Fruit fly (Drosophila melanogaster) whole organism, embryonic: Measurements from ENCODE around the gene CG14024.

Experiments used
- Asciz ChIP-seq: fragments of 200-800 bp; sonication (Bioruptor generic); optimal IDR thresholded peaks from 2 replicates; lab custom pipeline; 2017; ENCODE audit warnings: missing biosample characterization, mild to moderate bottlenecking, missing genetic modification characterization, missing genetic modification reagents
- C15 ChIP-seq: fragments of 200-800 bp; sonication (Bioruptor generic); IDR thresholded peaks from 3 replicates; pipeline ENCODE4 v1.3.6; 2022; ENCODE audit warnings: missing biosample characterization, missing genetic modification characterization
- CG10431 ChIP-seq: fragments of 200-800 bp; sonication (Bioruptor generic); optimal IDR thresholded peaks from 3 replicates; lab custom pipeline; 2018; ENCODE audit warnings: missing biosample characterization, mild to moderate bottlenecking, missing genetic modification characterization
- CG10959 ChIP-seq: fragments of 200-800 bp; sonication (Bioruptor generic); IDR thresholded peaks from 2 replicates; pipeline ENCODE4 v1.3.6; 2022; ENCODE audit warnings: missing biosample characterization, missing genetic modification characterization
- CG11723 ChIP-seq: fragments of 200-800 bp; sonication (Bioruptor generic); optimal IDR thresholded peaks from 2 replicates; lab custom pipeline; 2017; ENCODE audit warnings: missing biosample characterization, mild to moderate bottlenecking, missing genetic modification characterization
- CG12236 ChIP-seq: fragments of 200-800 bp; sonication (Bioruptor generic); optimal IDR thresholded peaks from 2 replicates; lab custom pipeline; 2016; ENCODE audit warnings: missing biosample characterization, missing genetic modification characterization
- CG17359 ChIP-seq: fragments of 200-800 bp; sonication (Bioruptor generic); optimal IDR thresholded peaks from 3 replicates; lab custom pipeline; 2018; ENCODE audit warnings: missing biosample characterization, mild to moderate bottlenecking, missing genetic modification characterization, moderate library complexity
- CG17612 ChIP-seq: fragments of 200-800 bp; sonication (Bioruptor generic); IDR thresholded peaks from 2 replicates; pipeline ENCODE4 v1.3.6; 2022; ENCODE audit warnings: missing biosample characterization, missing genetic modification characterization
- CG17802 ChIP-seq: fragments of 200-800 bp; sonication (Bioruptor generic); optimal IDR thresholded peaks from 2 replicates; lab custom pipeline; 2018; ENCODE audit warnings: missing biosample characterization, mild to moderate bottlenecking, missing genetic modification characterization, moderate library complexity
- CG17912 ChIP-seq: fragments of 200-800 bp; sonication (Bioruptor generic); optimal IDR thresholded peaks from 2 replicates; lab custom pipeline; 2018; ENCODE audit warnings: missing biosample characterization, mild to moderate bottlenecking, missing genetic modification characterization
- CG3163 ChIP-seq: fragments of 200-800 bp; sonication (Bioruptor generic); optimal IDR thresholded peaks from 3 replicates; lab custom pipeline; 2016; ENCODE audit warnings: missing biosample characterization, missing genetic modification characterization
- CG43689 ChIP-seq: fragments of 200-800 bp; sonication (Bioruptor generic); IDR thresholded peaks from 2 replicates; pipeline ENCODE4 v1.3.6; 2022; ENCODE audit warnings: missing biosample characterization, missing genetic modification characterization
- CG5245 ChIP-seq: fragments of 200-800 bp; sonication (Bioruptor generic); optimal IDR thresholded peaks from 3 replicates; lab custom pipeline; 2016; ENCODE audit warnings: missing biosample characterization, missing genetic modification characterization
- CG6254 ChIP-seq: fragments of 200-800 bp; sonication (Bioruptor generic); optimal IDR thresholded peaks from 3 replicates; lab custom pipeline; 2017; ENCODE audit warnings: mild to moderate bottlenecking, missing biosample characterization, missing genetic modification reagents, missing genetic modification characterization
- CG6854 ChIP-seq: fragments of 200-800 bp; sonication (Bioruptor generic); optimal IDR thresholded peaks from 3 replicates; lab custom pipeline; 2017; ENCODE audit warnings: missing biosample characterization, mild to moderate bottlenecking, missing genetic modification characterization
- CG7372 ChIP-seq: fragments of 200-800 bp; sonication (Bioruptor generic); IDR thresholded peaks from 2 replicates; pipeline ENCODE4 v1.3.6; 2022; ENCODE audit warnings: missing biosample characterization, missing genetic modification characterization
- CoRest ChIP-seq: fragments of 200-800 bp; sonication (Bioruptor generic); optimal IDR thresholded peaks from 3 replicates; lab custom pipeline; 2018; ENCODE audit warnings: missing biosample characterization, mild to moderate bottlenecking, missing genetic modification characterization, moderate library complexity
- Deaf1 ChIP-seq: fragments of 200-800 bp; optimal IDR thresholded peaks from 3 replicates; lab custom pipeline; 2019; ENCODE audit warnings: missing biosample characterization, mild to moderate bottlenecking, missing genetic modification characterization, moderate library complexity
- Dek ChIP-seq: fragments of 200-800 bp; sonication (Bioruptor generic); optimal IDR thresholded peaks from 3 replicates; lab custom pipeline; 2019; ENCODE audit warnings: missing biosample characterization, mild to moderate bottlenecking, missing genetic modification characterization, moderate library complexity
- Drgx ChIP-seq: fragments of 200-800 bp; sonication (Bioruptor generic); IDR thresholded peaks from 2 replicates; pipeline ENCODE4 v1.3.6; 2022; ENCODE audit warnings: missing biosample characterization, missing genetic modification characterization
- Fer2 ChIP-seq: fragments of 200-800 bp; sonication (Bioruptor generic); optimal IDR thresholded peaks from 2 replicates; lab custom pipeline; 2018; ENCODE audit warnings: missing biosample characterization, mild to moderate bottlenecking, missing genetic modification characterization, moderate library complexity
- H15 ChIP-seq: fragments of 200-800 bp; sonication (Bioruptor generic); IDR thresholded peaks from 3 replicates; pipeline ENCODE4 v1.3.6; 2022; ENCODE audit warnings: missing biosample characterization, missing genetic modification characterization
- H2.0 ChIP-seq: fragments of 200-800 bp; sonication (Bioruptor generic); IDR thresholded peaks from 2 replicates; pipeline ENCODE4 v1.3.6; 2022; ENCODE audit warnings: missing biosample characterization, missing genetic modification characterization
- Hr51 ChIP-seq, 2 experiments: fragments of 200-800 bp; sonication (Bioruptor generic); optimal IDR thresholded peaks; 2 replicates in 1 of 2; 3 replicates in 1 of 2; lab custom pipeline; 2016 to 2018; ENCODE audit warnings: missing biosample characterization in 2 of 2, missing genetic modification characterization in 2 of 2, mild to moderate bottlenecking in 1 of 2, moderate library complexity in 1 of 2
- Hr78 ChIP-seq, 2 experiments: fragments of 200-800 bp in 1 of 2; fragments of >200 bp in 1 of 2; sonication (Bioruptor generic) in 1 of 2; optimal IDR thresholded peaks; 2 replicates each; lab custom pipeline; 2017 to 2019; ENCODE audit warnings: missing biosample characterization in 2 of 2, missing genetic modification characterization in 2 of 2, mild to moderate bottlenecking in 1 of 2, moderate library complexity in 1 of 2
- Hsf ChIP-seq: fragments of 200-800 bp; sonication (Bioruptor generic); optimal IDR thresholded peaks from 3 replicates; lab custom pipeline; 2016; ENCODE audit warnings: missing biosample characterization, missing genetic modification characterization
- Jarid2 ChIP-seq: fragments of 200-800 bp; sonication (Bioruptor generic); optimal IDR thresholded peaks from 3 replicates; lab custom pipeline; 2017; ENCODE audit warnings: mild to moderate bottlenecking, missing biosample characterization, missing genetic modification reagents, missing genetic modification characterization
- Lim3 ChIP-seq: fragments of 200-800 bp; sonication (Bioruptor generic); IDR thresholded peaks from 2 replicates; pipeline ENCODE4 v1.3.6; 2022; ENCODE audit warnings: missing biosample characterization, missing genetic modification characterization
- Mes4 ChIP-seq: fragments of 200-800 bp; sonication (Bioruptor generic); optimal IDR thresholded peaks from 2 replicates; lab custom pipeline; 2016; ENCODE audit warnings: missing biosample characterization, missing genetic modification characterization
- Oaz ChIP-seq: fragments of 200-800 bp; sonication (Bioruptor generic); IDR thresholded peaks from 2 replicates; pipeline ENCODE4 v1.3.6; 2022; ENCODE audit warnings: missing biosample characterization, missing genetic modification characterization
- PHDP ChIP-seq: fragments of 200-800 bp; sonication (Bioruptor generic); optimal IDR thresholded peaks from 3 replicates; lab custom pipeline; 2018; ENCODE audit warnings: missing biosample characterization, mild to moderate bottlenecking, missing genetic modification characterization, moderate library complexity
- Spps ChIP-seq: fragments of 200-800 bp; sonication (Bioruptor generic); optimal IDR thresholded peaks from 2 replicates; lab custom pipeline; 2018; ENCODE audit warnings: missing biosample characterization, mild to moderate bottlenecking, missing genetic modification characterization
- Usf ChIP-seq: fragments of 200-800 bp; sonication (Bioruptor generic); optimal IDR thresholded peaks from 2 replicates; lab custom pipeline; 2017; ENCODE audit warnings: missing genotype, missing biosample characterization, missing genetic modification characterization
- bbx ChIP-seq: fragments of 200-800 bp; sonication (Bioruptor generic); IDR thresholded peaks from 2 replicates; pipeline ENCODE4 v1.3.6; 2022; ENCODE audit warnings: missing biosample characterization, missing genetic modification characterization; ENCODE audit not compliant: partially characterized antibody
- bcd ChIP-seq: fragments of 200-800 bp; sonication (Bioruptor generic); optimal IDR thresholded peaks from 2 replicates; lab custom pipeline; 2017; ENCODE audit warnings: missing biosample characterization, mild to moderate bottlenecking, missing genetic modification characterization
- chm ChIP-seq: fragments of 200-800 bp; sonication (Bioruptor generic); IDR thresholded peaks from 2 replicates; pipeline ENCODE4 v1.3.6; 2022; ENCODE audit warnings: missing biosample characterization, missing genetic modification characterization
- da ChIP-seq: fragments of 200-800 bp; sonication (Bioruptor generic); optimal IDR thresholded peaks from 2 replicates; lab custom pipeline; 2016; ENCODE audit warnings: missing biosample characterization, missing genetic modification characterization
- dati ChIP-seq: fragments of 200-800 bp; sonication (Bioruptor generic); IDR thresholded peaks from 2 replicates; pipeline ENCODE4 v1.3.6; 2022; ENCODE audit warnings: missing biosample characterization, missing genetic modification characterization
- hth ChIP-seq: fragments of >200 bp; optimal IDR thresholded peaks from 2 replicates; lab custom pipeline; 2017; ENCODE audit warnings: inconsistent platforms
- lola ChIP-seq, 3 experiments: fragments of >200 bp in 2 of 3; fragments of 200-800 bp in 1 of 3; sonication (Bioruptor generic) in 1 of 3; optimal IDR thresholded peaks; 2 replicates each; lab custom pipeline; 2017 to 2019; ENCODE audit warnings: missing biosample characterization in 3 of 3, missing genetic modification characterization in 3 of 3, mild to moderate bottlenecking in 1 of 3, moderate library complexity in 1 of 3
- nmo ChIP-seq: fragments of 200-800 bp; sonication (Bioruptor generic); optimal IDR thresholded peaks from 2 replicates; lab custom pipeline; 2018; ENCODE audit warnings: missing biosample characterization, mild to moderate bottlenecking, missing genetic modification characterization, moderate library complexity
- onecut ChIP-seq: fragments of 200-800 bp; sonication (Bioruptor generic); IDR thresholded peaks from 2 replicates; pipeline ENCODE4 v1.3.6; 2022; ENCODE audit warnings: missing biosample characterization, missing genetic modification characterization
- pros ChIP-seq: fragments of 200-800 bp; sonication (Bioruptor generic); optimal IDR thresholded peaks from 3 replicates; lab custom pipeline; 2019; ENCODE audit warnings: missing biosample characterization, mild to moderate bottlenecking, missing genetic modification characterization, moderate library complexity
- sd ChIP-seq: fragments of 200-800 bp; sonication (Bioruptor generic); optimal IDR thresholded peaks from 3 replicates; lab custom pipeline; 2018; ENCODE audit warnings: missing biosample characterization, mild to moderate bottlenecking, missing genetic modification characterization, moderate library complexity
- sna ChIP-seq: fragments of 200-800 bp; sonication (Bioruptor generic); IDR thresholded peaks from 2 replicates; pipeline ENCODE4 v1.3.6; 2022; ENCODE audit warnings: missing biosample characterization, missing genetic modification characterization; ENCODE audit not compliant: partially characterized antibody
- twi ChIP-seq: fragments of 200-800 bp; optimal IDR thresholded peaks from 2 replicates; lab custom pipeline; 2019; ENCODE audit warnings: missing biosample characterization, mild to moderate bottlenecking, missing genetic modification characterization, moderate library complexity
- z ChIP-seq: fragments of 200-800 bp; sonication (Bioruptor generic); IDR thresholded peaks from 3 replicates; pipeline ENCODE4 v1.3.6; 2022; ENCODE audit warnings: missing biosample characterization, missing genetic modification characterization
- zen2 ChIP-seq: fragments of 200-800 bp; sonication (Bioruptor generic); IDR thresholded peaks from 3 replicates; pipeline ENCODE4 v1.3.6; 2022; ENCODE audit warnings: missing biosample characterization, missing genetic modification characterization; ENCODE audit not compliant: partially characterized antibody

CG14024 gene

dm6 chr2L:5324958-5325850 is 10.5 kb upstream of the CG14024 start (continued):
- TF ChIP-seq Dek (tag; lab: Kevin White, UChicago) (no peak), C15 (GFP tag; lab: Robert Waterston, UW) (peak; percentile 45; the same call in 1 of the 3 replicates), Deaf1 (tag; lab: Kevin White, UChicago) (no peak), Oaz (GFP tag; lab: Robert Waterston, UW) (0 out of 2 replicates have a peak, but pooled peaks have one; percentile 28), nmo (peak; percentile 37), Hr51 (GFP tag; optimal IDR thresholded peaks at IDR 0.05; lab: Kevin White, UChicago) (peak in 1 of 2 experiments; percentile 5), CG17612 (GFP tag; lab: Robert Waterston, UW) (no peak), CG6854 (no peak), dati (GFP tag; lab: Robert Waterston, UW) (no peak), H2.0 (peak; percentile 63), lola (GFP tag; optimal IDR thresholded peaks at IDR 0.05; lab: Kevin White, UChicago) (peak in 1 of 3 experiments; percentile 37), twi (tag; lab: Kevin White, UChicago) (no peak), CG10959 (GFP tag; lab: Robert Waterston, UW) (no peak), Fer2 (tag; lab: Kevin White, UChicago) (no peak), CG17359 (tag; lab: Kevin White, UChicago) (peak; percentile 59), PHDP (tag; lab: Kevin White, UChicago) (peak; percentile 21), Usf (GFP tag; lab: Kevin White, UChicago) (peak; percentile 15), CG17802 (tag; lab: Kevin White, UChicago) (no peak), chm (peak; percentile 59), Lim3 (GFP tag; lab: Robert Waterston, UW) (no peak), CG5245 (GFP tag; lab: Kevin White, UChicago) (no peak), bbx (GFP tag; lab: Robert Waterston, UW) (peak; percentile 69), CG11723 (GFP tag; lab: Kevin White, UChicago) (no peak), da (GFP tag; lab: Kevin White, UChicago) (no peak), sd (peak; percentile 68), Mes4 (no peak), pros (GFP tag; lab: Kevin White, UChicago) (peak; percentile 90), CoRest (peak; percentile 29), CG6254 (peak; percentile 24), CG12236 (GFP tag; lab: Kevin White, UChicago) (no peak), Hr78 (GFP tag; optimal IDR thresholded peaks at IDR 0.05; lab: Kevin White, UChicago) (peak in 1 of 2 experiments; percentile 61), sna (GFP tag; lab: Robert Waterston, UW) (peak; percentile 70), onecut (no peak), CG43689 (GFP tag; lab: Robert Waterston, UW) (no peak), CG10431 (no peak), hth (lab: Kevin White, UChicago) (no peak), CG17912 (no peak), CG7372 (0 out of 2 replicates have a peak, but pooled peaks have one; percentile 6), Hsf (GFP tag; lab: Kevin White, UChicago) (no peak), Spps (tag; lab: Kevin White, UChicago) (no peak), Drgx (peak; percentile 89), CG3163 (GFP tag; lab: Kevin White, UChicago) (no peak), Asciz (no peak), Jarid2 (GFP tag; lab: Kevin White, UChicago) (no peak), zen2 (no peak; the same call in 2 of the 3 replicates), z (GFP tag; lab: Robert Waterston, UW) (no peak), bcd (GFP tag; lab: Kevin White, UChicago) (peak; percentile 25), H15 (peak; percentile 75; the same call in 2 of the 3 replicates)
